Worm (Caenorhabditis elegans) whole organism, mixed stage, embryonic: ENCODE measurements around the gene pfk-1.2.

Source experiments
- M03D4.4 ChIP-seq: sonication (generic microtip); optimal IDR thresholded peaks from 2 replicates; lab custom pipeline; 2017; ENCODE audit warnings: mild to moderate bottlenecking, missing genetic modification characterization, missing compliant biosample characterization
- bed-3 ChIP-seq: fragments of 200-800 bp; sonication (Bioruptor generic); optimal IDR thresholded peaks from 3 replicates; lab custom pipeline; 2018; ENCODE audit warnings: mild to moderate bottlenecking, missing genetic modification characterization, moderate library complexity, missing compliant biosample characterization
- ceh-39 ChIP-seq: fragments of 150-350 bp; optimal IDR thresholded peaks from 2 replicates; lab custom pipeline; 2014; ENCODE audit warnings: missing biosample characterization, missing genetic modification characterization
- ceh-43 ChIP-seq: fragments of 200-800 bp; sonication (Bioruptor generic); optimal IDR thresholded peaks from 2 replicates; lab custom pipeline; 2018; ENCODE audit warnings: mild to moderate bottlenecking, missing genetic modification characterization, moderate library complexity, missing compliant biosample characterization
- ces-1 ChIP-seq: fragments of 150-350 bp; optimal IDR thresholded peaks from 2 replicates; lab custom pipeline; 2014; ENCODE audit warnings: missing biosample characterization, missing genetic modification reagents, missing genetic modification characterization
- cnd-1 ChIP-seq: fragments of 200-800 bp; sonication (Bioruptor generic); optimal IDR thresholded peaks from 2 replicates; lab custom pipeline; 2018; ENCODE audit warnings: mild to moderate bottlenecking, missing genetic modification characterization, missing compliant biosample characterization
- drap-1 ChIP-seq: fragments of 200-800 bp; sonication (Bioruptor generic); optimal IDR thresholded peaks from 3 replicates; lab custom pipeline; 2018; ENCODE audit warnings: mild to moderate bottlenecking, missing genetic modification characterization, missing compliant biosample characterization
- elt-1 ChIP-seq: sonication (generic microtip); optimal IDR thresholded peaks from 2 replicates; lab custom pipeline; 2017; ENCODE audit warnings: missing genetic modification characterization, mild to moderate bottlenecking, missing compliant biosample characterization, antibody characterized with exemption, moderate library complexity, borderline replicate concordance; ENCODE audit not compliant: insufficient read depth
- elt-3 ChIP-seq: fragments of 150-350 bp; optimal IDR thresholded peaks from 2 replicates; lab custom pipeline; 2014; ENCODE audit warnings: missing biosample characterization, missing genetic modification characterization
- flh-1 ChIP-seq: fragments of 200-800 bp; sonication (Bioruptor generic); optimal IDR thresholded peaks from 2 replicates; lab custom pipeline; 2018; ENCODE audit warnings: mild to moderate bottlenecking, missing genetic modification characterization, moderate library complexity, missing compliant biosample characterization
- ham-2 ChIP-seq: fragments of 200-800 bp; sonication (Bioruptor generic); optimal IDR thresholded peaks from 2 replicates; lab custom pipeline; 2018; ENCODE audit warnings: mild to moderate bottlenecking, missing genetic modification characterization, missing compliant biosample characterization
- hlh-1 ChIP-seq: fragments of 150-350 bp; optimal IDR thresholded peaks from 2 replicates; lab custom pipeline; 2014; ENCODE audit warnings: missing biosample characterization, missing genetic modification reagents, missing genetic modification characterization
- lin-32 ChIP-seq: fragments of 200-800 bp; sonication (Bioruptor generic); optimal IDR thresholded peaks from 2 replicates; lab custom pipeline; 2018; ENCODE audit warnings: mild to moderate bottlenecking, missing genetic modification characterization, missing compliant biosample characterization
- lsy-2 ChIP-seq: fragments of 150-350 bp; optimal IDR thresholded peaks from 2 replicates; lab custom pipeline; 2014; ENCODE audit warnings: missing biosample characterization, missing genetic modification characterization
- mab-5 ChIP-seq: fragments of 150-350 bp; optimal IDR thresholded peaks from 2 replicates; lab custom pipeline; 2014; ENCODE audit warnings: missing biosample characterization, missing genetic modification characterization
- mep-1 ChIP-seq: fragments of 150-350 bp; optimal IDR thresholded peaks from 2 replicates; lab custom pipeline; 2017; ENCODE audit warnings: missing biosample characterization, missing genetic modification reagents, missing genetic modification characterization, inconsistent platforms
- mls-2 ChIP-seq: sonication (generic microtip); optimal IDR thresholded peaks from 2 replicates; lab custom pipeline; 2016; ENCODE audit warnings: mild to moderate bottlenecking, missing genetic modification characterization, moderate library complexity, missing compliant biosample characterization
- nhr-12 ChIP-seq: fragments of 150-350 bp; optimal IDR thresholded peaks from 2 replicates; lab custom pipeline; 2014; ENCODE audit warnings: missing biosample characterization, missing genetic modification characterization
- nhr-2 ChIP-seq: fragments of 150-350 bp; optimal IDR thresholded peaks from 2 replicates; lab custom pipeline; 2014; ENCODE audit warnings: missing biosample characterization, missing genetic modification characterization
- nhr-237 ChIP-seq: fragments of 150-350 bp; optimal IDR thresholded peaks from 2 replicates; lab custom pipeline; 2014; ENCODE audit warnings: missing biosample characterization, missing genetic modification characterization
- nhr-76 ChIP-seq: sonication (generic microtip); optimal IDR thresholded peaks from 2 replicates; lab custom pipeline; 2017; ENCODE audit warnings: missing biosample characterization, missing genetic modification characterization
- pha-4 ChIP-seq: fragments of 150-350 bp; optimal IDR thresholded peaks from 2 replicates; lab custom pipeline; 2018; ENCODE audit warnings: missing biosample characterization, missing genetic modification reagents, missing genetic modification characterization
- sem-2 ChIP-seq: fragments of 200-800 bp; sonication (Bioruptor generic); optimal IDR thresholded peaks from 2 replicates; lab custom pipeline; 2018; ENCODE audit warnings: mild to moderate bottlenecking, missing genetic modification characterization, missing compliant biosample characterization
- snpc-4 ChIP-seq: fragments of 150-350 bp; optimal IDR thresholded peaks from 2 replicates; lab custom pipeline; 2014; ENCODE audit warnings: missing biosample characterization, missing genetic modification characterization
- sptf-1 ChIP-seq: sonication (generic microtip); optimal IDR thresholded peaks from 2 replicates; lab custom pipeline; 2017; ENCODE audit warnings: mild to moderate bottlenecking, missing genetic modification characterization, moderate library complexity, missing compliant biosample characterization
- unc-120 ChIP-seq: sonication (generic microtip); optimal IDR thresholded peaks from 2 replicates; lab custom pipeline; 2017; ENCODE audit warnings: missing genetic modification characterization, missing compliant biosample characterization; ENCODE audit not compliant: poor library complexity, severe bottlenecking
- unc-39 ChIP-seq: fragments of 150-350 bp; optimal IDR thresholded peaks from 2 replicates; lab custom pipeline; 2014; ENCODE audit warnings: missing biosample characterization, missing genetic modification characterization
- zip-8 ChIP-seq: fragments of 150-350 bp; optimal IDR thresholded peaks from 2 replicates; lab custom pipeline; 2014; ENCODE audit warnings: missing biosample characterization, missing genetic modification characterization
- ztf-11 ChIP-seq: fragments of 150-350 bp; optimal IDR thresholded peaks from 2 replicates; lab custom pipeline; 2014; ENCODE audit warnings: missing biosample characterization, missing genetic modification characterization

pfk-1.2 gene

DNA sequence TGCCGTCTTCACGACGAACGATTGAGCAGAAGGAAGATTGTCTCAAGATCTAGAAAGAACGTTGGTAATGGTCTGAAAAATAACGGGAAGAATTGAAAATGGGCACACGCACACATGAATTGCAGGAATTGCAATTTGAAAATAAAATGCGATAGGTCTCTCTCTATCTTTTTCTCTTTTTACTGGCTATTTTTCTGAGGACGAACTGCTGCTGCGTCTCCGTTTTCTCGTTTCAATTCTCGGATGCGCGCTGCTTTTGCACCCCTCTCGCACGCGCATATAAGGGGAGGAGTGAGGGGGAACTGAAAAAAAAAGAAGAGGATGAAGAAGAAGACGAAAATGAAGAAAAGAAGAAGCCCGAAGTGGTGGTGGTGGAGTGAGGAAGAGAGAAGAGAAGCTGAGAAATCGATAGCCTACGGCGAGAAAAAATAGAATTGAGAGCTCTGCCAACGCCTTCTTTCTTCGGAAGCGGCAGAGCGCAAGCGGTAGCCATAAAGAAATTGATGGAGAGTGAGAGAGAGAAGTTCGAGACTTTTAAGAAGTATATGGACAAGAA lies 30.1 kb downstream of the pfk-1.2 start, which contains the start of gene rgef-1:
rgef-1 (minus strand) TSS at position 51 of the 556 bp plus-strand sequence.
- TF ChIP-seq lsy-2 (tag; lab: Kevin White, UChicago) (no peak), ces-1 (GFP tag; lab: Kevin White, UChicago) (peak; percentile 91), unc-120 (tag; lab: Kevin White, UChicago) (no peak), sptf-1 (tag; lab: Kevin White, UChicago) (peak; percentile 5), mep-1 (tag; lab: Kevin White, UChicago) (no peak), zip-8 (tag; lab: Kevin White, UChicago) (no peak)

ce11 chrV:9563585-9563984 lies 32.0 kb downstream of the pfk-1.2 start:
- TF ChIP-seq zip-8 (tag; lab: Kevin White, UChicago): peak; percentile 50
- TF ChIP-seq drap-1 (GFP tag; lab: Kevin White, UChicago): no peak

DNA sequence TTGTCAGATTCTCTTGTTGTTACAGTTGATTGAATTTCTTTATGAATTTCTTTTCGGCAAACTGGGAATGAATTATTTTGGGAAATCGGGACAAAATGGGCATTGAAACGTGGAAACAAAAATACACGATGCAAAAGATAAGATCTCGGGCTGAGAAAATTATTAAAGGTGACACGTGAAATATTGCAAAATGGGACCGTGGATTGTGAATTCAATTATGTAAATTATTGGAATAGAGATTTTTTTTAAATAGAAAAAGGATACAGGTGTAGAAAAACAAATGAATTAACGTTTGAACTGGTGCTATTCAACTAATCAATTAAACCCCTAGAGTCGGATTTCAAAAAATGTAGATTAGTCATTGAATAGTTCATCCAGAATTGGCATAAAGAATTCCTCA lies 37.1 kb downstream of the pfk-1.2 start, which contains the start of gene F25B3.4:
F25B3.4 (minus strand) TSS at position 101 of the 400 bp plus-strand sequence.
- no peak for TF ChIP-seq ceh-39 (tag; lab: Kevin White, UChicago)
- no peak for TF ChIP-seq bed-3 (GFP tag; lab: Kevin White, UChicago)
- TF ChIP-seq mab-5: no peak
- no peak for TF ChIP-seq ztf-11 (tag; lab: Kevin White, UChicago)
- TF ChIP-seq, all 35 proteins: peak for 0

- TF ChIP-seq unc-39 (tag; lab: Kevin White, UChicago): no peak
- TF ChIP-seq unc-120 (tag; lab: Kevin White, UChicago): no peak
- no peak for TF ChIP-seq mls-2 (tag; lab: Kevin White, UChicago)
- no peak for TF ChIP-seq lin-32 (GFP tag; lab: Kevin White, UChicago)
- no peak for TF ChIP-seq zip-8 (tag; lab: Kevin White, UChicago)
- TF ChIP-seq nhr-2 (tag; lab: Kevin White, UChicago): no peak
- TF ChIP-seq nhr-12: no peak
Observed at ce11 chrV:9570197-9570596, 38.6 kb downstream of the pfk-1.2 start, which contains the start of gene F25B3.5. TSS of gene F25B3.5 (minus strand) at chrV:9570297.

- TF ChIP-seq mab-5: no peak
- TF ChIP-seq drap-1 (GFP tag; lab: Kevin White, UChicago): no peak
Observed at ce11 chrV:9571056-9571455, 39.5 kb downstream of the pfk-1.2 start.

DNA sequence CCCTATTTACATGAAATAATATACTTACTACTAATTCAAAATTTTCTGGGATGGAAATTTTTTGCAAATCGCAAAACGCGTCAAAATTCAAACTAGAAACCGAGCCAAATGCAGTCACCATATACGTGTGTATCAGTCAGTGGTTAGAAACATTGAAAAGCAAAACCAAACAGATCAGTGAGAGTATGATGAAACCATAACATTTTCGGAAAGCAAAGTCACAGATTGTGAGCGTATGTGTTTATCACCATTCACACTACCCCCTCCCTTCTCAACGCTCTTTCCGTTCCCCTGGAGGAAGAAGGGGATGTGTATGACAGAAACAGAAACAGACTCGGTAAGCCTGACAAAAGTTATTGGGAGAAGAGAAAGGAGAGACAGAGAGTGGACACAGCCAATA lies 40.1 kb downstream of the pfk-1.2 start:
- no peak for TF ChIP-seq zip-8 (tag; lab: Kevin White, UChicago)

- TF ChIP-seq nhr-237 (tag; lab: Kevin White, UChicago) (no peak), ces-1 (GFP tag; lab: Kevin White, UChicago) (no peak), ztf-11 (tag; lab: Kevin White, UChicago) (no peak), bed-3 (GFP tag; lab: Kevin White, UChicago) (no peak), nhr-12 (no peak), unc-120 (tag; lab: Kevin White, UChicago) (no peak), snpc-4 (tag; lab: Kevin White, UChicago) (no peak), mab-5 (no peak), elt-1 (tag; lab: Kevin White, UChicago) (no peak), nhr-2 (tag; lab: Kevin White, UChicago) (no peak), sem-2 (GFP tag; lab: Kevin White, UChicago) (no peak), ceh-43 (no peak), zip-8 (tag; lab: Kevin White, UChicago) (no peak)
Observed at ce11 chrV:9576991-9577390, 45.4 kb downstream of the pfk-1.2 start, which contains the start of gene F25B3.2. TSS of gene F25B3.2 (plus strand) at chrV:9577291.

- TF ChIP-seq pha-4 (tag; lab: Kevin White, UChicago) (peak; percentile 24), nhr-2 (tag; lab: Kevin White, UChicago) (no peak), ztf-11 (tag; lab: Kevin White, UChicago) (peak; percentile 57), bed-3 (GFP tag; lab: Kevin White, UChicago) (peak; percentile 8), hlh-1 (tag; lab: Kevin White, UChicago) (peak; percentile 65), nhr-237 (tag; lab: Kevin White, UChicago) (peak; percentile 6), ham-2 (GFP tag; lab: Kevin White, UChicago) (peak; percentile 54), cnd-1 (tag; lab: Kevin White, UChicago) (peak; percentile 61), M03D4.4 (tag; lab: Kevin White, UChicago) (peak; percentile 69), flh-1 (no peak), lin-32 (GFP tag; lab: Kevin White, UChicago) (peak; percentile 10), nhr-76 (tag; lab: Kevin White, UChicago) (peak; percentile 69), drap-1 (GFP tag; lab: Kevin White, UChicago) (peak; percentile 58), elt-3 (tag; lab: Kevin White, UChicago) (no peak), sem-2 (GFP tag; lab: Kevin White, UChicago) (no peak), mep-1 (tag; lab: Kevin White, UChicago) (peak; percentile 65), mab-5 (no peak), ceh-43 (peak; percentile 72), ces-1 (GFP tag; lab: Kevin White, UChicago) (peak; percentile 39), unc-39 (tag; lab: Kevin White, UChicago) (no peak), unc-120 (tag; lab: Kevin White, UChicago) (no peak)
Observed at ce11 chrV:9582594-9583322, 51.2 kb downstream of the pfk-1.2 start, which contains the start of gene rtfo-1. TSS of gene rtfo-1 (minus strand) at chrV:9582644.
